Worm (Caenorhabditis elegans) whole organism, mixed stage, embryonic: ENCODE results near the gene nhr-201.
A peak's percentile ranks its signal among the peaks of the same experiment; 100 is the strongest.

Experiments used
- M03D4.4 ChIP-seq: sonication (generic microtip); optimal IDR thresholded peaks from 2 replicates; lab custom pipeline; 2017; ENCODE audit warnings: mild to moderate bottlenecking, missing genetic modification characterization, missing compliant biosample characterization
- bed-3 ChIP-seq: fragments of 200-800 bp; sonication (Bioruptor generic); optimal IDR thresholded peaks from 3 replicates; lab custom pipeline; 2018; ENCODE audit warnings: mild to moderate bottlenecking, missing genetic modification characterization, moderate library complexity, missing compliant biosample characterization
- blmp-1 ChIP-seq: fragments of 150-350 bp; optimal IDR thresholded peaks from 2 replicates; lab custom pipeline; 2014; ENCODE audit warnings: missing biosample characterization, missing genetic modification characterization
- ceh-39 ChIP-seq: fragments of 150-350 bp; optimal IDR thresholded peaks from 2 replicates; lab custom pipeline; 2014; ENCODE audit warnings: missing biosample characterization, missing genetic modification characterization
- ceh-43 ChIP-seq: fragments of 200-800 bp; sonication (Bioruptor generic); optimal IDR thresholded peaks from 2 replicates; lab custom pipeline; 2018; ENCODE audit warnings: mild to moderate bottlenecking, missing genetic modification characterization, moderate library complexity, missing compliant biosample characterization
- ceh-83 ChIP-seq: fragments of 200-800 bp; sonication (Bioruptor generic); optimal IDR thresholded peaks from 2 replicates; lab custom pipeline; 2018; ENCODE audit warnings: mild to moderate bottlenecking, missing genetic modification characterization, missing compliant biosample characterization
- ces-1 ChIP-seq: fragments of 150-350 bp; optimal IDR thresholded peaks from 2 replicates; lab custom pipeline; 2014; ENCODE audit warnings: missing biosample characterization, missing genetic modification reagents, missing genetic modification characterization
- cnd-1 ChIP-seq: fragments of 200-800 bp; sonication (Bioruptor generic); optimal IDR thresholded peaks from 2 replicates; lab custom pipeline; 2018; ENCODE audit warnings: mild to moderate bottlenecking, missing genetic modification characterization, missing compliant biosample characterization
- elt-1 ChIP-seq: sonication (generic microtip); optimal IDR thresholded peaks from 2 replicates; lab custom pipeline; 2017; ENCODE audit warnings: missing genetic modification characterization, mild to moderate bottlenecking, missing compliant biosample characterization, antibody characterized with exemption, moderate library complexity, borderline replicate concordance; ENCODE audit not compliant: insufficient read depth
- ham-2 ChIP-seq: fragments of 200-800 bp; sonication (Bioruptor generic); optimal IDR thresholded peaks from 2 replicates; lab custom pipeline; 2018; ENCODE audit warnings: mild to moderate bottlenecking, missing genetic modification characterization, missing compliant biosample characterization
- hlh-1 ChIP-seq: fragments of 150-350 bp; optimal IDR thresholded peaks from 2 replicates; lab custom pipeline; 2014; ENCODE audit warnings: missing biosample characterization, missing genetic modification reagents, missing genetic modification characterization
- lin-13 ChIP-seq: fragments of 150-350 bp; optimal IDR thresholded peaks from 2 replicates; lab custom pipeline; 2014; ENCODE audit warnings: missing biosample characterization, missing genetic modification characterization
- lin-32 ChIP-seq: fragments of 200-800 bp; sonication (Bioruptor generic); optimal IDR thresholded peaks from 2 replicates; lab custom pipeline; 2018; ENCODE audit warnings: mild to moderate bottlenecking, missing genetic modification characterization, missing compliant biosample characterization
- lsy-2 ChIP-seq: fragments of 150-350 bp; optimal IDR thresholded peaks from 2 replicates; lab custom pipeline; 2014; ENCODE audit warnings: missing biosample characterization, missing genetic modification characterization
- mep-1 ChIP-seq: fragments of 150-350 bp; optimal IDR thresholded peaks from 2 replicates; lab custom pipeline; 2017; ENCODE audit warnings: missing biosample characterization, missing genetic modification reagents, missing genetic modification characterization, inconsistent platforms
- mls-2 ChIP-seq: sonication (generic microtip); optimal IDR thresholded peaks from 2 replicates; lab custom pipeline; 2016; ENCODE audit warnings: mild to moderate bottlenecking, missing genetic modification characterization, moderate library complexity, missing compliant biosample characterization
- nhr-12 ChIP-seq: fragments of 150-350 bp; optimal IDR thresholded peaks from 2 replicates; lab custom pipeline; 2014; ENCODE audit warnings: missing biosample characterization, missing genetic modification characterization
- nhr-2 ChIP-seq: fragments of 150-350 bp; optimal IDR thresholded peaks from 2 replicates; lab custom pipeline; 2014; ENCODE audit warnings: missing biosample characterization, missing genetic modification characterization
- nhr-28 ChIP-seq: fragments of 150-350 bp; optimal IDR thresholded peaks from 2 replicates; lab custom pipeline; 2014; ENCODE audit warnings: missing biosample characterization, missing genetic modification characterization
- nhr-76 ChIP-seq: sonication (generic microtip); optimal IDR thresholded peaks from 2 replicates; lab custom pipeline; 2017; ENCODE audit warnings: missing biosample characterization, missing genetic modification characterization
- pha-4 ChIP-seq: fragments of 150-350 bp; optimal IDR thresholded peaks from 2 replicates; lab custom pipeline; 2018; ENCODE audit warnings: missing biosample characterization, missing genetic modification reagents, missing genetic modification characterization
- sem-2 ChIP-seq: fragments of 200-800 bp; sonication (Bioruptor generic); optimal IDR thresholded peaks from 2 replicates; lab custom pipeline; 2018; ENCODE audit warnings: mild to moderate bottlenecking, missing genetic modification characterization, missing compliant biosample characterization
- snpc-4 ChIP-seq: fragments of 150-350 bp; optimal IDR thresholded peaks from 2 replicates; lab custom pipeline; 2014; ENCODE audit warnings: missing biosample characterization, missing genetic modification characterization
- tbx-8 ChIP-seq: fragments of 200-800 bp; sonication (Bioruptor generic); optimal IDR thresholded peaks from 2 replicates; lab custom pipeline; 2018; ENCODE audit warnings: mild to moderate bottlenecking, missing genetic modification characterization, moderate library complexity, missing compliant biosample characterization
- unc-120 ChIP-seq: sonication (generic microtip); optimal IDR thresholded peaks from 2 replicates; lab custom pipeline; 2017; ENCODE audit warnings: missing genetic modification characterization, missing compliant biosample characterization; ENCODE audit not compliant: poor library complexity, severe bottlenecking
- unc-39 ChIP-seq: fragments of 150-350 bp; optimal IDR thresholded peaks from 2 replicates; lab custom pipeline; 2014; ENCODE audit warnings: missing biosample characterization, missing genetic modification characterization
- unc-62 ChIP-seq: fragments of 150-350 bp; optimal IDR thresholded peaks from 2 replicates; lab custom pipeline; 2014; ENCODE audit warnings: missing biosample characterization, missing genetic modification reagents, missing genetic modification characterization
- ztf-11 ChIP-seq: fragments of 150-350 bp; optimal IDR thresholded peaks from 2 replicates; lab custom pipeline; 2014; ENCODE audit warnings: missing biosample characterization, missing genetic modification characterization

nhr-201 gene

ce11 chrV:477664-478212 is 13.1 kb downstream of the nhr-201 start, which contains the start of gene nhr-55:
nhr-55 (plus strand) TSS chrV:478162.
- no peak for TF ChIP-seq mep-1
- no peak for TF ChIP-seq M03D4.4 (tag; lab: Kevin White, UChicago)
- no peak for TF ChIP-seq nhr-12 (tag; lab: Kevin White, UChicago)
- TF ChIP-seq elt-1 (tag; lab: Kevin White, UChicago) = no peak
- no peak for TF ChIP-seq bed-3 (GFP tag; lab: Kevin White, UChicago)

- TF ChIP-seq tbx-8 (GFP tag; lab: Kevin White, UChicago) (no peak), cnd-1 (tag; lab: Kevin White, UChicago) (no peak), ceh-43 (no peak), lsy-2 (tag; lab: Kevin White, UChicago) (no peak), unc-39 (tag; lab: Kevin White, UChicago) (no peak), unc-62 (GFP tag; lab: Kevin White, UChicago) (no peak), ces-1 (GFP tag; lab: Kevin White, UChicago) (no peak), nhr-2 (no peak), ztf-11 (tag; lab: Kevin White, UChicago) (no peak), lin-13 (tag; lab: Kevin White, UChicago) (no peak), nhr-12 (tag; lab: Kevin White, UChicago) (no peak), mls-2 (tag; lab: Kevin White, UChicago) (no peak), elt-1 (tag; lab: Kevin White, UChicago) (no peak), lin-32 (GFP tag; lab: Kevin White, UChicago) (no peak), hlh-1 (tag; lab: Kevin White, UChicago) (no peak), nhr-76 (tag; lab: Kevin White, UChicago) (no peak), ceh-39 (tag; lab: Kevin White, UChicago) (no peak), ceh-83 (GFP tag; lab: Kevin White, UChicago) (no peak)
Measured at ce11 chrV:479046-479445, 14.4 kb downstream of the nhr-201 start.

ce11 chrV:482860-483259 is 18.2 kb downstream of the nhr-201 start:
- TF ChIP-seq ceh-43 (no peak), lin-32 (GFP tag; lab: Kevin White, UChicago) (no peak), cnd-1 (tag; lab: Kevin White, UChicago) (no peak), ceh-83 (GFP tag; lab: Kevin White, UChicago) (no peak), unc-39 (tag; lab: Kevin White, UChicago) (no peak)

ce11 chrV:483289-483795 is 18.7 kb downstream of the nhr-201 start, which contains the start of gene nhr-130:
nhr-130 (minus strand) TSS chrV:483339.
- TF ChIP-seq nhr-2 = no peak
- TF ChIP-seq snpc-4 (tag; lab: Kevin White, UChicago) = no peak
- no peak for TF ChIP-seq unc-39 (tag; lab: Kevin White, UChicago)
- no peak for TF ChIP-seq bed-3 (GFP tag; lab: Kevin White, UChicago)
- no peak for TF ChIP-seq mep-1

- TF ChIP-seq M03D4.4 (tag; lab: Kevin White, UChicago) = no peak
- no peak for TF ChIP-seq lin-32 (GFP tag; lab: Kevin White, UChicago)
- TF ChIP-seq mep-1 = no peak
- TF ChIP-seq pha-4 = peak; percentile 6
- no peak for TF ChIP-seq mls-2 (tag; lab: Kevin White, UChicago)
Measured at ce11 chrV:484285-484890, 19.8 kb downstream of the nhr-201 start, which contains the start of gene nhr-212. nhr-212 (plus strand) TSS chrV:484857.

ce11 chrV:486684-487083 is 22.1 kb downstream of the nhr-201 start, which contains the start of gene nhr-211:
nhr-211 (plus strand) TSS chrV:486984.
- TF ChIP-seq mep-1 = no peak
- no peak for TF ChIP-seq ceh-39 (tag; lab: Kevin White, UChicago)
- no peak for TF ChIP-seq blmp-1 (tag; lab: Kevin White, UChicago)
- no peak for TF ChIP-seq ham-2 (GFP tag; lab: Kevin White, UChicago)
- no peak for TF ChIP-seq nhr-76 (tag; lab: Kevin White, UChicago)
- TF ChIP-seq unc-62 (GFP tag; lab: Kevin White, UChicago) = no peak
- TF ChIP-seq hlh-1 (tag; lab: Kevin White, UChicago) = no peak
- TF ChIP-seq lsy-2 (tag; lab: Kevin White, UChicago) = no peak
- no peak for TF ChIP-seq tbx-8 (GFP tag; lab: Kevin White, UChicago)
- TF ChIP-seq unc-120 (tag; lab: Kevin White, UChicago) = no peak
- no peak for TF ChIP-seq sem-2 (GFP tag; lab: Kevin White, UChicago)
- TF ChIP-seq lin-32 (GFP tag; lab: Kevin White, UChicago) = no peak
- TF ChIP-seq cnd-1 (tag; lab: Kevin White, UChicago) = no peak
- no peak for TF ChIP-seq nhr-28 (tag; lab: Kevin White, UChicago)
- TF ChIP-seq lin-13 (tag; lab: Kevin White, UChicago) = no peak
- no peak for TF ChIP-seq elt-1 (tag; lab: Kevin White, UChicago)
